Worm (Caenorhabditis elegans) whole organism, late embryonic: ENCODE measurements around the gene hpo-36.
A peak's percentile ranks its signal among the peaks of the same experiment; 100 is the strongest.

ENCODE experiments used
- C08G9.2 ChIP-seq: sonication (generic microtip); optimal IDR thresholded peaks from 2 replicates; lab custom pipeline; 2016; ENCODE audit warnings: mild to moderate bottlenecking, missing genetic modification characterization, moderate library complexity, missing compliant biosample characterization
- K02D7.2 ChIP-seq: sonication (generic microtip); optimal IDR thresholded peaks from 2 replicates; lab custom pipeline; 2017; ENCODE audit warnings: mild to moderate bottlenecking, missing genetic modification characterization, missing compliant biosample characterization
- Y22D7AL.16 ChIP-seq: sonication (generic microtip); optimal IDR thresholded peaks from 2 replicates; lab custom pipeline; 2016; ENCODE audit warnings: missing genetic modification characterization, missing compliant biosample characterization
- ahr-1 ChIP-seq: sonication (generic microtip); optimal IDR thresholded peaks from 2 replicates; lab custom pipeline; 2016; ENCODE audit warnings: missing genetic modification characterization, missing compliant biosample characterization
- ama-1 ChIP-seq: fragments of 150-350 bp; optimal IDR thresholded peaks from 2 replicates; lab custom pipeline; 2014
- ceh-14 ChIP-seq: sonication (generic microtip); optimal IDR thresholded peaks from 2 replicates; lab custom pipeline; 2016; ENCODE audit warnings: missing genotype, missing genetic modification characterization, missing compliant biosample characterization
- ceh-18 ChIP-seq: sonication (generic microtip); optimal IDR thresholded peaks from 2 replicates; lab custom pipeline; 2016; ENCODE audit warnings: missing genetic modification characterization, missing compliant biosample characterization
- ceh-19 ChIP-seq: fragments of 200-800 bp; sonication (Bioruptor generic); optimal IDR thresholded peaks from 2 replicates; lab custom pipeline; 2018; ENCODE audit warnings: mild to moderate bottlenecking, missing genetic modification characterization, missing compliant biosample characterization
- ceh-24 ChIP-seq: sonication (generic microtip); optimal IDR thresholded peaks from 2 replicates; lab custom pipeline; 2016; ENCODE audit warnings: mild to moderate bottlenecking, missing genetic modification characterization, missing compliant biosample characterization
- ceh-30 ChIP-seq: fragments of 150-350 bp; optimal IDR thresholded peaks from 2 replicates; lab custom pipeline; 2014; ENCODE audit warnings: missing biosample characterization, missing genetic modification characterization
- ceh-31 ChIP-seq: sonication (generic microtip); optimal IDR thresholded peaks from 2 replicates; lab custom pipeline; 2016; ENCODE audit warnings: missing genetic modification characterization, missing compliant biosample characterization
- ceh-48 ChIP-seq: sonication (generic microtip); optimal IDR thresholded peaks from 2 replicates; lab custom pipeline; 2016; ENCODE audit warnings: missing genetic modification characterization, inconsistent platforms, missing compliant biosample characterization
- ceh-9 ChIP-seq: sonication (generic microtip); optimal IDR thresholded peaks from 2 replicates; lab custom pipeline; 2016; ENCODE audit warnings: mild to moderate bottlenecking, missing genetic modification characterization, inconsistent platforms, missing compliant biosample characterization
- dmd-4 ChIP-seq: sonication (generic microtip); optimal IDR thresholded peaks from 2 replicates; lab custom pipeline; 2016; ENCODE audit warnings: borderline replicate concordance, missing genetic modification characterization, missing compliant biosample characterization
- dve-1 ChIP-seq: sonication (generic microtip); optimal IDR thresholded peaks from 2 replicates; lab custom pipeline; 2017; ENCODE audit warnings: antibody characterized with exemption, mild to moderate bottlenecking, missing genetic modification characterization, missing compliant biosample characterization
- ets-4 ChIP-seq: sonication (generic microtip); optimal IDR thresholded peaks from 2 replicates; lab custom pipeline; 2016; ENCODE audit warnings: missing genetic modification characterization, missing compliant biosample characterization
- eyg-1 ChIP-seq: sonication (generic microtip); optimal IDR thresholded peaks from 2 replicates; lab custom pipeline; 2016; ENCODE audit warnings: missing genotype, missing genetic modification characterization, missing compliant biosample characterization
- fax-1 ChIP-seq: sonication (generic microtip); optimal IDR thresholded peaks from 2 replicates; lab custom pipeline; 2016; ENCODE audit warnings: missing genotype, missing genetic modification characterization, missing compliant biosample characterization
- fkh-6 ChIP-seq: sonication (generic microtip); optimal IDR thresholded peaks from 2 replicates; lab custom pipeline; 2016; ENCODE audit warnings: missing genetic modification characterization, missing compliant biosample characterization
- hlh-15 ChIP-seq: sonication (generic microtip); optimal IDR thresholded peaks from 2 replicates; lab custom pipeline; 2016; ENCODE audit warnings: missing genetic modification characterization, missing compliant biosample characterization
- hlh-30 ChIP-seq: sonication (generic microtip); optimal IDR thresholded peaks from 2 replicates; lab custom pipeline; 2017; ENCODE audit warnings: antibody characterized with exemption, missing genetic modification characterization, missing compliant biosample characterization; ENCODE audit not compliant: insufficient read depth
- lim-6 ChIP-seq: sonication (generic microtip); optimal IDR thresholded peaks from 2 replicates; lab custom pipeline; 2016; ENCODE audit warnings: missing genetic modification characterization, missing compliant biosample characterization
- mec-3 ChIP-seq: sonication (generic microtip); optimal IDR thresholded peaks from 2 replicates; lab custom pipeline; 2016; ENCODE audit warnings: borderline replicate concordance, missing genetic modification characterization, missing compliant biosample characterization
- nfya-1 ChIP-seq: sonication (generic microtip); optimal IDR thresholded peaks from 2 replicates; lab custom pipeline; 2017; ENCODE audit warnings: missing genetic modification characterization, mild to moderate bottlenecking, missing compliant biosample characterization, antibody characterized with exemption, moderate library complexity
- nhr-11 ChIP-seq: fragments of 150-350 bp; optimal IDR thresholded peaks from 2 replicates; lab custom pipeline; 2014; ENCODE audit warnings: missing biosample characterization, missing genetic modification characterization
- npax-4 ChIP-seq: sonication (generic microtip); optimal IDR thresholded peaks from 2 replicates; lab custom pipeline; 2016; ENCODE audit warnings: missing genetic modification characterization, missing compliant biosample characterization
- pha-2 ChIP-seq: sonication (generic microtip); optimal IDR thresholded peaks from 2 replicates; lab custom pipeline; 2017; ENCODE audit warnings: mild to moderate bottlenecking, missing genetic modification characterization, missing compliant biosample characterization
- pha-4 ChIP-seq: fragments of 150-350 bp; optimal IDR thresholded peaks from 2 replicates; lab custom pipeline; 2018; ENCODE audit warnings: missing biosample characterization, missing genetic modification reagents, missing genetic modification characterization
- pqm-1 ChIP-seq: sonication (generic microtip); optimal IDR thresholded peaks from 2 replicates; lab custom pipeline; 2016; ENCODE audit warnings: missing genetic modification characterization, missing compliant biosample characterization
- pros-1 ChIP-seq: fragments of 150-350 bp; optimal IDR thresholded peaks from 2 replicates; lab custom pipeline; 2014; ENCODE audit warnings: missing biosample characterization, missing genetic modification reagents, missing genetic modification characterization
- ref-2 ChIP-seq: sonication (generic microtip); optimal IDR thresholded peaks from 2 replicates; lab custom pipeline; 2016; ENCODE audit warnings: missing genetic modification characterization, missing compliant biosample characterization
- rnt-1 ChIP-seq: sonication (generic microtip); optimal IDR thresholded peaks from 2 replicates; lab custom pipeline; 2016; ENCODE audit warnings: missing genetic modification characterization, missing compliant biosample characterization
- sdc-2 ChIP-seq: sonication (generic microtip); optimal IDR thresholded peaks from 2 replicates; lab custom pipeline; 2016; ENCODE audit warnings: missing genotype, missing genetic modification characterization, missing compliant biosample characterization
- sox-4 ChIP-seq: sonication (generic microtip); optimal IDR thresholded peaks from 2 replicates; lab custom pipeline; 2017; ENCODE audit warnings: mild to moderate bottlenecking, missing genetic modification characterization, inconsistent platforms, missing compliant biosample characterization
- syd-9 ChIP-seq: sonication (generic microtip); optimal IDR thresholded peaks from 2 replicates; lab custom pipeline; 2016; ENCODE audit warnings: mild to moderate bottlenecking, missing genetic modification characterization, moderate library complexity, missing compliant biosample characterization
- tbx-2 ChIP-seq: sonication (generic microtip); optimal IDR thresholded peaks from 2 replicates; lab custom pipeline; 2016; ENCODE audit warnings: missing genetic modification characterization, missing compliant biosample characterization
- unc-42 ChIP-seq: sonication (generic microtip); optimal IDR thresholded peaks from 2 replicates; lab custom pipeline; 2016; ENCODE audit warnings: missing genotype, missing genetic modification characterization, missing compliant biosample characterization
- unc-86 ChIP-seq: sonication (generic microtip); optimal IDR thresholded peaks from 2 replicates; lab custom pipeline; 2016; ENCODE audit warnings: missing genetic modification characterization, missing compliant biosample characterization
- zip-5 ChIP-seq: sonication (generic microtip); optimal IDR thresholded peaks from 2 replicates; lab custom pipeline; 2016; ENCODE audit warnings: missing genetic modification characterization, missing compliant biosample characterization
- ztf-16 ChIP-seq: sonication (generic microtip); optimal IDR thresholded peaks from 2 replicates; lab custom pipeline; 2017; ENCODE audit warnings: missing genetic modification characterization, missing compliant biosample characterization

Gene hpo-36

ce11 chrV:3717751-3718150, 21.5 kb downstream of the hpo-36 start:
- peak; percentile 10 for TF ChIP-seq sdc-2 (tag; lab: Kevin White, UChicago)
- TF ChIP-seq tbx-2 (tag; lab: Kevin White, UChicago) = peak; percentile 35
- peak; percentile 28 for TF ChIP-seq unc-42 (tag; lab: Kevin White, UChicago)
- no peak for TF ChIP-seq mec-3 (tag; lab: Kevin White, UChicago)
- peak; percentile 38 for TF ChIP-seq nfya-1 (tag; lab: Kevin White, UChicago)
- no peak for TF ChIP-seq unc-86 (tag; lab: Kevin White, UChicago)
- TF ChIP-seq dmd-4 (tag; lab: Kevin White, UChicago) = no peak
- peak; percentile 21 for TF ChIP-seq C08G9.2 (tag; lab: Kevin White, UChicago)
- peak; percentile 68 for TF ChIP-seq lim-6 (tag; lab: Kevin White, UChicago)
- peak; percentile 39 for TF ChIP-seq ceh-31 (tag; lab: Kevin White, UChicago)
- no peak for TF ChIP-seq nhr-11 (tag; lab: Kevin White, UChicago)
- TF ChIP-seq hlh-15 (tag; lab: Kevin White, UChicago) = no peak

DNA sequence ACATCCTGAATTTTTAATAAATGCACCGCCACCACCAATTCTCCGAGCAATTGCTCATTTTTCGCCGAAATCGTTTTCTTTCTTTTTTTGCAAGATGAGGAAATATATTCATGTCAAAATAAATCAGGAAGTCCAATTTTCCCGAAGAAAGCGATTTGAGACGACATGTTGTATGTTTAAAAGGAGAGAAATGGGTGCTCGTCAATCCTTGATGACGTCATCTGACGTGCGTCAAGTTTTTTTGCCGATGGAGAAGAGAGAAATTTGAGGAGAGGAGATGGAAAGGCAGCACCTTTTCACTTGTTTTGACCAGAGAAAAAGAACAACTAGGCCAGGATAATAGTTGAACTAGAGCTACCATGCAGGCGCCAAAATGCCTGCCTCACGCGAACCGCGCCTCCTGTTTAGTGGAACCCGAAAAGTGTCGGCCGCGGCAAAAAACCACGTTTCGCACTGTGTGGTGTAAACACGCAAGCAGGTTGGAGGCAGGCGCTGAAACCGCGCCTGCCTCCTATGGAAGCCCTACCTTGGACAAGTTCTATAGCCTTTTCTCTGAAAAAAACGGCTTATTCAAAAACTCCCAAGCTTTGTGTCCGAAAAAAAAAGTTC, 22.8 kb downstream of the hpo-36 start:
- TF ChIP-seq unc-42 (tag; lab: Kevin White, UChicago) (peak; percentile 35), ceh-19 (no peak), pqm-1 (tag; lab: Kevin White, UChicago) (no peak)

DNA sequence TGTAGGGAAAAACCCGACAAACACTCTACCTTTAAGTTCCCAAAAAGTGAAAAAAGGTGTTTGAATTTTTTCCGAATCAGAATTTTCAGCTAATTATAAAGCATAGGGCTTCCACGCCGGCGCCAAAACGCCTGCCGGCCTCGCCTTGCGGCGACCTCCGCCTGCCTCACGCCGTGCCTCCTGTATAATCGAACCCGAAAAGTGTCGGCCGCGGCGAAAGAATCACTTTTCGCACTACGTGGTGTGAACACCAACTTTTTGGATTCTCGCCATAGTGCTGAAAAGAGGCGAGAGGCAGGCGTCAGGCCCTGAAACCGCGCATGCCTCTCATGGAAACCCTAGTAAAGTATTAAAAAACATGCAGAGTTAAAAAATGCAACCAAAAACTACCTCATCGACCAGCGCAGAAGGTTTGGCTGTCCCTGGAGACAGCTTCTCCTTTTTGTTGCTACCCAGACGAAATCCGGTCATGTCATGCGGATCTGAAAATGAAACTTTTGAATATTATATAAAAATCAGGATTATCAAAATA, 23.6 kb downstream of the hpo-36 start, which contains the start of gene nrsn-1:
Gene nrsn-1, minus strand, starts transcription at position 482 of the 532 bp plus-strand sequence.
- no peak for TF ChIP-seq sox-4 (tag; lab: Kevin White, UChicago)
- no peak for TF ChIP-seq dve-1 (tag; lab: Kevin White, UChicago)
- no peak for TF ChIP-seq ceh-30
- no peak for TF ChIP-seq unc-42 (tag; lab: Kevin White, UChicago)
- no peak for TF ChIP-seq ceh-14
- TF ChIP-seq ama-1 (lab: Kevin White, UChicago) = no peak
- no peak for TF ChIP-seq syd-9 (tag; lab: Kevin White, UChicago)
- no peak for TF ChIP-seq lim-6 (tag; lab: Kevin White, UChicago)
- TF ChIP-seq pha-4 (tag; lab: Kevin White, UChicago) = no peak
- no peak for TF ChIP-seq ets-4 (tag; lab: Kevin White, UChicago)
- TF ChIP-seq sdc-2 (tag; lab: Kevin White, UChicago) = no peak
- TF ChIP-seq ztf-16 (tag; lab: Kevin White, UChicago) = no peak
- TF ChIP-seq hlh-30 (tag; lab: Kevin White, UChicago) = no peak

ce11 chrV:3714750-3715149, 24.5 kb downstream of the hpo-36 start:
- TF ChIP-seq pha-2 (tag; lab: Kevin White, UChicago) (no peak), ceh-24 (no peak), lim-6 (tag; lab: Kevin White, UChicago) (no peak), eyg-1 (tag; lab: Kevin White, UChicago) (no peak), npax-4 (no peak), ceh-9 (tag; lab: Kevin White, UChicago) (no peak), fkh-6 (no peak), ceh-18 (tag; lab: Kevin White, UChicago) (no peak), zip-5 (tag; lab: Kevin White, UChicago) (no peak), ahr-1 (tag; lab: Kevin White, UChicago) (no peak), rnt-1 (tag; lab: Kevin White, UChicago) (no peak), K02D7.2 (tag; lab: Kevin White, UChicago) (no peak), nfya-1 (tag; lab: Kevin White, UChicago) (no peak), Y22D7AL.16 (tag; lab: Kevin White, UChicago) (no peak), tbx-2 (tag; lab: Kevin White, UChicago) (no peak), ref-2 (tag; lab: Kevin White, UChicago) (no peak), ceh-48 (tag; lab: Kevin White, UChicago) (no peak), ceh-14 (no peak), pros-1 (tag; lab: Kevin White, UChicago) (no peak), fax-1 (tag; lab: Kevin White, UChicago) (no peak)
